Fruit fly (Drosophila melanogaster) whole organism, prepupa: ENCODE data around the gene Ns3.

Experiments used
- CG6276 ChIP-seq: fragments of 200-800 bp; sonication (Bioruptor generic); optimal IDR thresholded peaks from 2 replicates; lab custom pipeline; 2017; ENCODE audit warnings: missing biosample characterization, mild to moderate bottlenecking, missing genetic modification characterization
- Eip93F ChIP-seq: fragments of 200-800 bp; sonication (Bioruptor generic); optimal IDR thresholded peaks from 2 replicates; lab custom pipeline; 2016; ENCODE audit warnings: missing biosample characterization, mild to moderate bottlenecking, missing genetic modification characterization
- Gug ChIP-seq: fragments of 200-800 bp; sonication (Bioruptor generic); IDR thresholded peaks from 2 replicates; pipeline ENCODE4 v1.3.6; 2022; ENCODE audit warnings: missing biosample characterization, missing genetic modification characterization

dm6 chrX:1476436-1476835, 12.4 kb upstream of the Ns3 start:
- TF ChIP-seq Gug (GFP tag; lab: Robert Waterston, UW) (no peak), Eip93F (GFP tag; lab: Kevin White, UChicago) (no peak), CG6276 (GFP tag; lab: Kevin White, UChicago) (no peak)
